Worm (Caenorhabditis elegans) whole organism, early embryonic: ENCODE results near the gene ztf-14.

Experiments used
- B0310.2 ChIP-seq: sonication (generic microtip); optimal IDR thresholded peaks from 2 replicates; lab custom pipeline; 2016; ENCODE audit warnings: mild to moderate bottlenecking, missing genetic modification characterization, missing compliant biosample characterization
- F13C5.2 ChIP-seq: sonication (generic microtip); optimal IDR thresholded peaks from 2 replicates; lab custom pipeline; 2017; ENCODE audit warnings: mild to moderate bottlenecking, missing genetic modification characterization, inconsistent platforms, missing compliant biosample characterization
- aly-1 ChIP-seq: sonication (generic microtip); optimal IDR thresholded peaks from 2 replicates; lab custom pipeline; 2016; ENCODE audit warnings: missing genetic modification characterization, missing compliant biosample characterization
- ama-1 ChIP-seq: fragments of 150-350 bp; optimal IDR thresholded peaks from 2 replicates; lab custom pipeline; 2014
- ceh-13 ChIP-seq: fragments of 200-800 bp; sonication (Bioruptor generic); optimal IDR thresholded peaks from 2 replicates; lab custom pipeline; 2018; ENCODE audit warnings: mild to moderate bottlenecking, missing genetic modification characterization, missing compliant biosample characterization
- ets-7 ChIP-seq: sonication (generic microtip); optimal IDR thresholded peaks from 2 replicates; lab custom pipeline; 2016; ENCODE audit warnings: missing genotype, missing genetic modification characterization, missing compliant biosample characterization
- flt-1 ChIP-seq: fragments of 200-800 bp; sonication (Bioruptor generic); IDR thresholded peaks from 2 replicates; pipeline ENCODE4 v1.3.6; 2022; ENCODE audit warnings: missing genetic modification characterization, missing compliant biosample characterization
- hmbx-1 ChIP-seq: sonication (generic microtip); optimal IDR thresholded peaks from 2 replicates; lab custom pipeline; 2016; ENCODE audit warnings: mild to moderate bottlenecking, missing genetic modification characterization, missing compliant biosample characterization
- hmg-4 ChIP-seq: fragments of 200-800 bp; sonication (Bioruptor generic); optimal IDR thresholded peaks from 2 replicates; lab custom pipeline; 2018; ENCODE audit warnings: mild to moderate bottlenecking, missing genetic modification characterization, missing compliant biosample characterization
- hnd-1 ChIP-seq: sonication (generic microtip); optimal IDR thresholded peaks from 2 replicates; lab custom pipeline; 2016; ENCODE audit warnings: missing genetic modification characterization, missing compliant biosample characterization
- scrt-1 ChIP-seq: fragments of 200-800 bp; sonication (Bioruptor generic); IDR thresholded peaks from 2 replicates; pipeline ENCODE4 v1.3.6; 2022; ENCODE audit warnings: missing genetic modification characterization, missing compliant biosample characterization
- sea-1 ChIP-seq: fragments of 200-800 bp; sonication (Bioruptor generic); conservative IDR thresholded peaks from 2 replicates; pipeline ENCODE4 v1.3.6; 2022; ENCODE audit warnings: missing genetic modification characterization, missing compliant biosample characterization
- tra-4 ChIP-seq: sonication (generic microtip); optimal IDR thresholded peaks from 2 replicates; lab custom pipeline; 2017; ENCODE audit warnings: missing genetic modification characterization, missing compliant biosample characterization

- TF ChIP-seq ama-1 (lab: Kevin White, UChicago) (no peak), hmbx-1 (no peak), B0310.2 (tag; lab: Kevin White, UChicago) (no peak), ceh-13 (no peak), sea-1 (GFP tag; lab: Robert Waterston, UW) (no peak), hnd-1 (tag; lab: Kevin White, UChicago) (no peak), F13C5.2 (no peak), flt-1 (no peak), ets-7 (tag; lab: Kevin White, UChicago) (no peak), scrt-1 (GFP tag; lab: Robert Waterston, UW) (no peak), tra-4 (no peak), hmg-4 (GFP tag; lab: Kevin White, UChicago) (no peak), aly-1 (tag; lab: Kevin White, UChicago) (no peak)
Measured at ce11 chrX:14495075-14495474, 810 bp upstream of the ztf-14 start.
